Worm (Caenorhabditis elegans): ENCODE measurements around the gene catp-3.

ce11 chrV:8062074-8062473 is 13.7 kb upstream of the catp-3 start, which contains the start of gene str-139:
- TF ChIP-seq ZK546.5 (tag; optimal IDR thresholded peaks at IDR 0.05), result no peak
- no peak for TF ChIP-seq nhr-25 (tag; optimal IDR thresholded peaks at IDR 0.05)
- TF ChIP-seq peb-1 (tag; optimal IDR thresholded peaks at IDR 0.05), result no peak
- TF ChIP-seq nhr-12 (tag; optimal IDR thresholded peaks at IDR 0.05), result no peak
- TF ChIP-seq zag-1 (tag; optimal IDR thresholded peaks at IDR 0.05), result no peak
- TF ChIP-seq fos-1 (tag; optimal IDR thresholded peaks at IDR 0.05), result no peak
- TF ChIP-seq ztf-11 (tag; optimal IDR thresholded peaks at IDR 0.05), result no peak
- no peak for TF ChIP-seq nhr-6 (tag; optimal IDR thresholded peaks at IDR 0.05)

All from whole organism, L2 larva.